Fruit fly (Drosophila melanogaster) whole organism, embryonic: ENCODE measurements around the gene P5CDh1.

Source experiments
- CG10274 ChIP-seq: fragments of 200-800 bp; sonication (Bioruptor generic); optimal IDR thresholded peaks from 3 replicates; lab custom pipeline; 2017; ENCODE audit warnings: missing biosample characterization, mild to moderate bottlenecking, missing genetic modification characterization
- CG1647 ChIP-seq: fragments of 200-800 bp; sonication (Bioruptor generic); optimal IDR thresholded peaks from 3 replicates; lab custom pipeline; 2016; ENCODE audit warnings: missing biosample characterization, missing genetic modification characterization
- CrebB ChIP-seq: fragments of 200-800 bp; sonication (Bioruptor generic); optimal IDR thresholded peaks from 3 replicates; lab custom pipeline; 2018; ENCODE audit warnings: missing biosample characterization, mild to moderate bottlenecking, missing genetic modification characterization
- Sry-β ChIP-seq: fragments of 200-800 bp; sonication (Bioruptor generic); optimal IDR thresholded peaks from 2 replicates; lab custom pipeline; 2018; ENCODE audit warnings: missing biosample characterization, mild to moderate bottlenecking, missing genetic modification characterization, moderate library complexity
- disco-r ChIP-seq: fragments of 200-800 bp; sonication (Bioruptor generic); optimal IDR thresholded peaks from 2 replicates; lab custom pipeline; 2016; ENCODE audit warnings: missing biosample characterization, missing genetic modification characterization
- jigr1 ChIP-seq: fragments of 200-800 bp; sonication (Bioruptor generic); IDR thresholded peaks from 3 replicates; pipeline ENCODE4 v1.3.6; 2022; ENCODE audit warnings: missing biosample characterization, missing genetic modification characterization
- kni ChIP-seq: fragments of 200-800 bp; sonication (Bioruptor generic); optimal IDR thresholded peaks from 3 replicates; lab custom pipeline; 2017; ENCODE audit warnings: mild to moderate bottlenecking, missing biosample characterization, missing genetic modification reagents, missing genetic modification characterization
- tll ChIP-seq, 2 experiments: fragments of 200-800 bp in 1 of 2; fragments of >200 bp in 1 of 2; sonication (Bioruptor generic) in 1 of 2; optimal IDR thresholded peaks; 2 replicates each; lab custom pipeline; 2017 to 2019; ENCODE audit warnings: missing biosample characterization in 2 of 2, missing genetic modification characterization in 2 of 2, mild to moderate bottlenecking in 1 of 2, moderate library complexity in 1 of 2

- no peak for TF ChIP-seq disco-r (GFP tag; lab: Kevin White, UChicago)
- TF ChIP-seq kni (GFP tag; lab: Kevin White, UChicago), result no peak
- TF ChIP-seq Sry-β (GFP tag; lab: Kevin White, UChicago), result no peak
- TF ChIP-seq CG10274 (GFP tag; lab: Kevin White, UChicago), result no peak
- TF ChIP-seq CG1647 (GFP tag; lab: Kevin White, UChicago), result no peak
- TF ChIP-seq jigr1 (GFP tag; lab: Robert Waterston, UW), result no peak
- no peak for TF ChIP-seq CrebB (tag; lab: Kevin White, UChicago)
- TF ChIP-seq tll (GFP tag; optimal IDR thresholded peaks at IDR 0.05; lab: Kevin White, UChicago), result no peak
Observed at dm6 chr3L:21835569-21835968, 5.6 kb downstream of the P5CDh1 start.
